Worm (Caenorhabditis elegans): ENCODE data around the gene C25E10.17.
A peak's percentile ranks its signal among the peaks of the same experiment; 100 is the strongest.

Gene C25E10.17

ce11 chrV:9054771-9055170 lies 7.4 kb upstream of the C25E10.17 start, which contains the start of gene swm-1:
TSS of gene swm-1 (minus strand) at chrV:9054871.
- TF ChIP-seq lir-3 (tag; optimal IDR thresholded peaks at IDR 0.05; ENCODE audit: poor library complexity) (no peak), jun-1 (tag; optimal IDR thresholded peaks at IDR 0.05) (no peak), hlh-4 (tag; optimal IDR thresholded peaks at IDR 0.05) (no peak), fkh-10 (GFP tag; optimal IDR thresholded peaks at IDR 0.05) (no peak), ces-1 (GFP tag; optimal IDR thresholded peaks at IDR 0.05) (no peak), F16B12.6 (tag; optimal IDR thresholded peaks at IDR 0.05) (no peak), nhr-28 (tag; optimal IDR thresholded peaks at IDR 0.05) (no peak), xbp-1 (tag; optimal IDR thresholded peaks at IDR 0.05) (no peak), C04F5.9 (tag; optimal IDR thresholded peaks at IDR 0.05) (no peak), lin-13 (GFP tag; optimal IDR thresholded peaks at IDR 0.05) (no peak), nhr-71 (tag; optimal IDR thresholded peaks at IDR 0.05) (no peak), grh-1 (GFP tag; IDR thresholded peaks at IDR 0.05) (no peak), ceh-90 (tag; optimal IDR thresholded peaks at IDR 0.05) (no peak), efl-3 (GFP tag; optimal IDR thresholded peaks at IDR 0.05) (no peak), vab-15 (tag; optimal IDR thresholded peaks at IDR 0.05) (no peak), dsc-1 (tag; optimal IDR thresholded peaks at IDR 0.05) (no peak), zag-1 (tag; optimal IDR thresholded peaks at IDR 0.05) (no peak), ztf-11 (tag; optimal IDR thresholded peaks at IDR 0.05) (no peak), pax-3 (tag; optimal IDR thresholded peaks at IDR 0.05) (no peak), mef-2 (tag; optimal IDR thresholded peaks at IDR 0.05) (no peak)

- TF ChIP-seq zip-4 (GFP tag; optimal IDR thresholded peaks at IDR 0.05) (no peak), efl-3 (GFP tag; optimal IDR thresholded peaks at IDR 0.05) (no peak), fkh-4 (tag; optimal IDR thresholded peaks at IDR 0.05; ENCODE audit: borderline replicate concordance) (no peak), irx-1 (tag; optimal IDR thresholded peaks at IDR 0.05) (no peak), nhr-77 (tag; optimal IDR thresholded peaks at IDR 0.05) (no peak), nhr-47 (tag; optimal IDR thresholded peaks at IDR 0.05) (no peak), lin-35 (GFP tag; optimal IDR thresholded peaks at IDR 0.05) (no peak), sptf-1 (tag; optimal IDR thresholded peaks at IDR 0.05) (no peak), C04F5.9 (tag; optimal IDR thresholded peaks at IDR 0.05) (no peak), unc-86 (tag; optimal IDR thresholded peaks at IDR 0.05) (no peak), efl-1 (optimal IDR thresholded peaks at IDR 0.05) (no peak), efl-1 (GFP tag; optimal IDR thresholded peaks at IDR 0.05 in 1 of 2) (no peak), tlp-1 (tag; optimal IDR thresholded peaks at IDR 0.05) (no peak), sox-4 (tag; optimal IDR thresholded peaks at IDR 0.05) (no peak), isw-1 (GFP tag; IDR thresholded peaks at IDR 0.05) (no peak), nhr-11 (tag; optimal IDR thresholded peaks at IDR 0.05) (no peak), fos-1 (tag; optimal IDR thresholded peaks at IDR 0.05) (no peak), elt-3 (tag; optimal IDR thresholded peaks at IDR 0.05) (no peak), lsy-2 (tag; optimal IDR thresholded peaks at IDR 0.05) (no peak), C34B4.2 (tag; optimal IDR thresholded peaks at IDR 0.05) (no peak), F16B12.6 (tag; optimal IDR thresholded peaks at IDR 0.05) (no peak)
Measured at ce11 chrV:9053969-9054368, 6.6 kb upstream of the C25E10.17 start, which contains the start of gene C25E10.8. TSS of gene C25E10.8 (minus strand) at chrV:9054069.

- peak; percentile 70 for TF ChIP-seq hlh-4 (tag; optimal IDR thresholded peaks at IDR 0.05)
- no peak for TF ChIP-seq ceh-90 (tag; optimal IDR thresholded peaks at IDR 0.05)
Measured at ce11 chrV:9053235-9053634, 5.8 kb upstream of the C25E10.17 start.

- TF ChIP-seq lsy-2 (tag; optimal IDR thresholded peaks at IDR 0.05) (no peak), nhr-71 (tag; optimal IDR thresholded peaks at IDR 0.05) (no peak), efl-1 (optimal IDR thresholded peaks at IDR 0.05) (no peak), efl-1 (GFP tag; optimal IDR thresholded peaks at IDR 0.05 in 1 of 2) (peak in 1 of 2 experiments; percentile 40)
Measured at ce11 chrV:9051100-9051499, 3.7 kb upstream of the C25E10.17 start, which contains the start of gene C25E10.7. TSS of gene C25E10.7 (minus strand) at chrV:9051200.
